Comparison of ENCODE assay signal across 3 fruit fly cellular contexts in the genomic region with DNA sequence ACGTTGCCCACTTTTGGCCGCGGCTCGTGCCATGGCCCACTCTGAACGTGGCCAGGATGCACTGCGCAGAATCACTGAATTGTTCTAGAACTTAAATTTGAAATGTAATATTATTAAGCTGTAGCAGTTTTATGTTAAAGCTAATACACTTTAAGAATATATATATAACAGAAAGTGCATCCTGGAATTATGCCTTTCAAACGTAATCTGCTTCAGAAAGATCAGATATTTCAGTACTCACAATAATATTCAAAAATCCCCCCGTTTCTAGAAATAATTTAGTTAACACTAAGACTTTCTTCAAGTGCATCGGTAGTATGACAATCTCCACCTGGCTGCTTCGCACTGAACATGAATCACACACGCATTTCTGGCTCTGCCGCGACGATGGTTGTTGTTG.
TF ChIP-seq lines count a peak whose summit lies in the region.

No protein-coding gene starts in this region.

- no peak for TF ChIP-seq CTCF in whole organism, embryonic (GFP tag; optimal IDR thresholded peaks at IDR 0.05; lab: Kevin White, UChicago)

TF ChIP-seq in whole organism, embryonic, 481 proteins besides CTCF, POLR2A, EP300 and RAD21 (continues in another document):
- TF ChIP-seq peb (GFP tag; IDR thresholded peaks at IDR 0.05; lab: Robert Waterston, UW) = no peak
- TF ChIP-seq CG18476 (GFP tag; optimal IDR thresholded peaks at IDR 0.05; lab: Kevin White, UChicago) = no peak
- TF ChIP-seq odd (GFP tag; optimal IDR thresholded peaks at IDR 0.05; lab: Kevin White, UChicago) = no peak
- no peak for TF ChIP-seq Dip3 (GFP tag; optimal IDR thresholded peaks at IDR 0.05; lab: Kevin White, UChicago)
- peak; percentile 53 for TF ChIP-seq gem (tag; optimal IDR thresholded peaks at IDR 0.05; lab: Kevin White, UChicago)
- peak; percentile 54; the same call in 1 of the 2 replicates for TF ChIP-seq ttk (GFP tag; IDR thresholded peaks at IDR 0.05; lab: Robert Waterston, UW)
- TF ChIP-seq ci (GFP tag; IDR thresholded peaks at IDR 0.05; lab: Robert Waterston, UW) = 0 out of 3 replicates have a peak, but pooled peaks have one; percentile 28
- 0 out of 3 replicates have a peak, but pooled peaks have one; percentile 26 for TF ChIP-seq ken (GFP tag; IDR thresholded peaks at IDR 0.05; lab: Robert Waterston, UW)
- TF ChIP-seq Oli (tag; optimal IDR thresholded peaks at IDR 0.05; lab: Kevin White, UChicago) = peak; percentile 18
- peak; percentile 72 for TF ChIP-seq sens (GFP tag; lab: Kevin White, UChicago)
- TF ChIP-seq eyg (GFP tag; optimal IDR thresholded peaks at IDR 0.05; lab: Kevin White, UChicago) = no peak
- TF ChIP-seq sug (tag; optimal IDR thresholded peaks at IDR 0.05; lab: Kevin White, UChicago) = no peak
- no peak for TF ChIP-seq CG2875 (GFP tag; optimal IDR thresholded peaks at IDR 0.05; lab: Kevin White, UChicago)
- peak; percentile 4 for TF ChIP-seq unpg (GFP tag; optimal IDR thresholded peaks at IDR 0.05; lab: Kevin White, UChicago)
- TF ChIP-seq nmo (GFP tag; optimal IDR thresholded peaks at IDR 0.05; lab: Kevin White, UChicago) = no peak
- 0 out of 3 replicates have a peak, but pooled peaks have one; percentile 12 for TF ChIP-seq row (GFP tag; IDR thresholded peaks at IDR 0.05; lab: Robert Waterston, UW)
- TF ChIP-seq CG1602 (GFP tag; optimal IDR thresholded peaks at IDR 0.05; lab: Kevin White, UChicago) = peak; percentile 11
- no peak for TF ChIP-seq Fer2 (tag; optimal IDR thresholded peaks at IDR 0.05; lab: Kevin White, UChicago)
- TF ChIP-seq Jarid2 (GFP tag; optimal IDR thresholded peaks at IDR 0.05; lab: Kevin White, UChicago) = no peak
- no peak for TF ChIP-seq Lpt (GFP tag; optimal IDR thresholded peaks at IDR 0.05; lab: Kevin White, UChicago)
- TF ChIP-seq Sox102F (GFP tag; optimal IDR thresholded peaks at IDR 0.05; lab: Kevin White, UChicago) = peak; percentile 46
- TF ChIP-seq CG11398 (GFP tag; optimal IDR thresholded peaks at IDR 0.05; lab: Kevin White, UChicago) = no peak
- TF ChIP-seq chif (GFP tag; optimal IDR thresholded peaks at IDR 0.05; lab: Kevin White, UChicago) = peak in 1 of 2 experiments; percentile 22
- TF ChIP-seq zfh1 (GFP tag; IDR thresholded peaks at IDR 0.05; lab: Robert Waterston, UW) = peak; percentile 54; the same call in 1 of the 3 replicates
- TF ChIP-seq lola (GFP tag; optimal IDR thresholded peaks at IDR 0.05; lab: Kevin White, UChicago) = peak in 1 of 3 experiments; percentile 11
- peak; percentile 24 for TF ChIP-seq dmrt11E (tag; optimal IDR thresholded peaks at IDR 0.05; lab: Kevin White, UChicago)
- TF ChIP-seq gfzf (GFP tag; optimal IDR thresholded peaks at IDR 0.05; lab: Kevin White, UChicago) = no peak
- no peak for TF ChIP-seq CG8478 (optimal IDR thresholded peaks at IDR 0.05; lab: Kevin White, UChicago)

TF ChIP-seq in whole organism, prepupa, 60 proteins besides CTCF, POLR2A, EP300 and RAD21 (continues in another document):
- TF ChIP-seq pdm3 (GFP tag; optimal IDR thresholded peaks at IDR 0.05; lab: Kevin White, UChicago) = peak; percentile 75
- peak; percentile 38 for TF ChIP-seq Ets96B (tag; optimal IDR thresholded peaks at IDR 0.05; lab: Kevin White, UChicago)
- TF ChIP-seq dac (GFP tag; optimal IDR thresholded peaks at IDR 0.05; lab: Kevin White, UChicago) = peak; percentile 76
- peak; percentile 56 for TF ChIP-seq CG6792 (GFP tag; optimal IDR thresholded peaks at IDR 0.05; lab: Kevin White, UChicago)
- no peak for TF ChIP-seq CG6854 (GFP tag; optimal IDR thresholded peaks at IDR 0.05; lab: Kevin White, UChicago)
- TF ChIP-seq Hr4 (GFP tag; optimal IDR thresholded peaks at IDR 0.05; lab: Kevin White, UChicago) = peak; percentile 90
- no peak for TF ChIP-seq fkh (GFP tag; optimal IDR thresholded peaks at IDR 0.05; lab: Kevin White, UChicago)
- TF ChIP-seq CG31627 (GFP tag; optimal IDR thresholded peaks at IDR 0.05; lab: Kevin White, UChicago) = peak; percentile 21
- TF ChIP-seq CG11294 (GFP tag; IDR thresholded peaks at IDR 0.05; lab: Robert Waterston, UW) = peak; percentile 75
- peak; percentile 45 for TF ChIP-seq CG6808 (GFP tag; optimal IDR thresholded peaks at IDR 0.05; lab: Kevin White, UChicago)
- TF ChIP-seq Hr38 (GFP tag; optimal IDR thresholded peaks at IDR 0.05; lab: Kevin White, UChicago) = no peak
- TF ChIP-seq CG4318 (GFP tag; optimal IDR thresholded peaks at IDR 0.05; lab: Kevin White, UChicago) = peak; percentile 84
- TF ChIP-seq OdsH (GFP tag; optimal IDR thresholded peaks at IDR 0.05; lab: Kevin White, UChicago) = peak; percentile 81
- peak; percentile 91 for TF ChIP-seq CG15336 (GFP tag; IDR thresholded peaks at IDR 0.05; lab: Robert Waterston, UW)
- TF ChIP-seq CG10631 (GFP tag; optimal IDR thresholded peaks at IDR 0.05; lab: Kevin White, UChicago) = peak; percentile 75
- peak; percentile 35 for TF ChIP-seq CG3919 (GFP tag; optimal IDR thresholded peaks at IDR 0.05; lab: Kevin White, UChicago)
- TF ChIP-seq Eip78C (GFP tag; lab: Kevin White, UChicago) = peak; percentile 81
- peak; percentile 71 for TF ChIP-seq CG6276 (GFP tag; optimal IDR thresholded peaks at IDR 0.05; lab: Kevin White, UChicago)
- peak; percentile 69 for TF ChIP-seq CG6163 (GFP tag; IDR thresholded peaks at IDR 0.05; lab: Robert Waterston, UW)
- peak; percentile 43 to 78 for TF ChIP-seq salr (GFP tag; optimal IDR thresholded peaks at IDR 0.05; lab: Kevin White, UChicago)
- TF ChIP-seq lz (GFP tag; optimal IDR thresholded peaks at IDR 0.05; lab: Kevin White, UChicago) = peak; percentile 35
- TF ChIP-seq Eip75B (GFP tag; optimal IDR thresholded peaks at IDR 0.05; lab: Kevin White, UChicago) = peak; percentile 69
- TF ChIP-seq topi (GFP tag; optimal IDR thresholded peaks at IDR 0.05; lab: Kevin White, UChicago) = no peak
- peak; percentile 49 for TF ChIP-seq CG16779 (tag; optimal IDR thresholded peaks at IDR 0.05; lab: Kevin White, UChicago)
- TF ChIP-seq Lpt (GFP tag; optimal IDR thresholded peaks at IDR 0.05; lab: Kevin White, UChicago) = peak; percentile 84
- TF ChIP-seq CG11902 (GFP tag; optimal IDR thresholded peaks at IDR 0.05; lab: Kevin White, UChicago) = no peak
- TF ChIP-seq CG7368 (GFP tag; optimal IDR thresholded peaks at IDR 0.05; lab: Kevin White, UChicago) = no peak
- no peak for TF ChIP-seq CG9139 (GFP tag; optimal IDR thresholded peaks at IDR 0.05; lab: Kevin White, UChicago)
- peak; percentile 73 for TF ChIP-seq fd59A (GFP tag; optimal IDR thresholded peaks at IDR 0.05; lab: Kevin White, UChicago)
- peak; percentile 7 for TF ChIP-seq Sox102F (GFP tag; optimal IDR thresholded peaks at IDR 0.05; lab: Kevin White, UChicago)
- no peak for TF ChIP-seq vri (GFP tag; optimal IDR thresholded peaks at IDR 0.05; lab: Kevin White, UChicago)

TF ChIP-seq in whole organism, pupa, 21 proteins besides CTCF, POLR2A, EP300 and RAD21:
- TF ChIP-seq EcR (GFP tag; optimal IDR thresholded peaks at IDR 0.05; lab: Kevin White, UChicago) = no peak
- peak; percentile 46 for TF ChIP-seq Pif1A (GFP tag; optimal IDR thresholded peaks at IDR 0.05; lab: Kevin White, UChicago)
- TF ChIP-seq fd96Ca (GFP tag; IDR thresholded peaks at IDR 0.05; lab: Robert Waterston, UW) = peak; percentile 73
- no peak for TF ChIP-seq CG13204 (GFP tag; optimal IDR thresholded peaks at IDR 0.05; lab: Kevin White, UChicago)
- TF ChIP-seq gl (tag; optimal IDR thresholded peaks at IDR 0.05; lab: Kevin White, UChicago) = no peak
- peak; percentile 71 for TF ChIP-seq CG4496 (GFP tag; IDR thresholded peaks at IDR 0.05; lab: Robert Waterston, UW)
- TF ChIP-seq Pif1B (GFP tag; optimal IDR thresholded peaks at IDR 0.05; lab: Kevin White, UChicago) = peak; percentile 8
- TF ChIP-seq CG14655 (GFP tag; optimal IDR thresholded peaks at IDR 0.05; lab: Kevin White, UChicago) = peak; percentile 76
- peak; percentile 55; the same call in 1 of the 2 replicates for TF ChIP-seq CG12605 (GFP tag; IDR thresholded peaks at IDR 0.05; lab: Robert Waterston, UW)
- TF ChIP-seq Ets98B (GFP tag; IDR thresholded peaks at IDR 0.05; lab: Robert Waterston, UW) = peak; percentile 70
- no peak for TF ChIP-seq rn (GFP tag; IDR thresholded peaks at IDR 0.05; lab: Robert Waterston, UW)
- TF ChIP-seq D1 (tag; optimal IDR thresholded peaks at IDR 0.05; lab: Kevin White, UChicago) = no peak
- peak; percentile 23 for TF ChIP-seq CG8159 (tag; optimal IDR thresholded peaks at IDR 0.05; lab: Kevin White, UChicago)
- TF ChIP-seq CG8301 (tag; optimal IDR thresholded peaks at IDR 0.05; lab: Kevin White, UChicago) = peak; percentile 63
- peak; percentile 11 for TF ChIP-seq CG17806 (tag; optimal IDR thresholded peaks at IDR 0.05; lab: Kevin White, UChicago)
- TF ChIP-seq CG34367 (tag; optimal IDR thresholded peaks at IDR 0.05; lab: Kevin White, UChicago) = peak; percentile 62
- TF ChIP-seq CG15710 (tag; optimal IDR thresholded peaks at IDR 0.05; lab: Kevin White, UChicago) = peak; percentile 76
- peak; percentile 57 for TF ChIP-seq CG9948 (tag; optimal IDR thresholded peaks at IDR 0.05; lab: Kevin White, UChicago)
- TF ChIP-seq CG32121 (GFP tag; IDR thresholded peaks at IDR 0.05; lab: Robert Waterston, UW) = peak; percentile 87
- TF ChIP-seq Snoo (tag; optimal IDR thresholded peaks at IDR 0.05; lab: Kevin White, UChicago) = no peak
- TF ChIP-seq CG10348 (GFP tag; IDR thresholded peaks at IDR 0.05; lab: Robert Waterston, UW) = peak; percentile 43; the same call in 1 of the 2 replicates
